Fruit fly (Drosophila melanogaster): ENCODE data around the gene rt.

rt gene

DNA sequence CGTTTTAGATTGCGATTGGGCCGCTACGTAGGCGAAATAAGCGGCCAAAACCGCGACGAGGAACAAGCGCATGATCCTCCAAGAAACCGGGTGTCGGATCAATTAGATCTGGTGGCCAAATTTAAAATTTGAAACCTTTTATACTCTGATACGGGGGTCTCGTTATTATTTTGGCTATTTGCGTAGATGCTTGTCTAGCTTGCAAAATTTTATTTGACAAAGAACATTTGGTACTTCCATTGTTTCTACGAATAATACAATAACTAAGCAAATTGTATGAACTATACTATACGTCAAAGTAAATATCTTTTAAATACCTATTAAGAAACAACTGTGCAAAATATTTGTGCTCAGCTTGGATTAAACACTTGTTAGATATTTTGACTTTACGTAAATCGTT is 32.4 kb upstream of the rt start, which contains the start of gene Muc68Ca:
Muc68Ca (minus strand) TSS at position 101 of the 400 bp plus-strand sequence.
- TF ChIP-seq insv (optimal IDR thresholded peaks at IDR 0.05) (no peak), ttk (optimal IDR thresholded peaks at IDR 0.05) (no peak), Sin3A (optimal IDR thresholded peaks at IDR 0.05) (no peak), Myc (optimal IDR thresholded peaks at IDR 0.05) (no peak), psq (optimal IDR thresholded peaks at IDR 0.05) (no peak), h (optimal IDR thresholded peaks at IDR 0.05) (no peak)

DNA sequence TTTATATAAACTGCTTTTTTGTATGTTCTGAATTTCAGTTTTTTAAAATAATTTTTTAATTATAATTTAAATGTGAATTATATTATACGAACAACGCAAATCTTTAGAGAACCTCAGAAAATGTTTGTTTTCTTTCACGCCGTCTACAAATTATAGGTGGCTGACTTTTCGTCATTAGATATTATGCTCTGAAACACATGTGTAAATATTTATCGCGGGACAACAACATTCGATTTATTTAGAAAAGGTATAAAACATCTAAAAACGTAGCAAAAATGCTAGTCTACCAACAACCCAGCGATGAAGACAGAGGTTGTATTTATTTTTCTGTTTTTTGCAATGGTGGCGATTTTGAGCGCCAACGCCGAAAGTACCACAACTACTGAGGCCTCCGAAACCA is 22.3 kb upstream of the rt start, which contains the start of gene CG42832:
CG42832 (plus strand) TSS at position 301 of the 400 bp plus-strand sequence.
- no peak for TF ChIP-seq h (optimal IDR thresholded peaks at IDR 0.05)
- no peak for TF ChIP-seq insv (optimal IDR thresholded peaks at IDR 0.05)
- TF ChIP-seq ttk (optimal IDR thresholded peaks at IDR 0.05) = no peak
- no peak for TF ChIP-seq Myc (optimal IDR thresholded peaks at IDR 0.05)
- TF ChIP-seq Sin3A (optimal IDR thresholded peaks at IDR 0.05) = no peak
- TF ChIP-seq psq (optimal IDR thresholded peaks at IDR 0.05) = no peak

DNA sequence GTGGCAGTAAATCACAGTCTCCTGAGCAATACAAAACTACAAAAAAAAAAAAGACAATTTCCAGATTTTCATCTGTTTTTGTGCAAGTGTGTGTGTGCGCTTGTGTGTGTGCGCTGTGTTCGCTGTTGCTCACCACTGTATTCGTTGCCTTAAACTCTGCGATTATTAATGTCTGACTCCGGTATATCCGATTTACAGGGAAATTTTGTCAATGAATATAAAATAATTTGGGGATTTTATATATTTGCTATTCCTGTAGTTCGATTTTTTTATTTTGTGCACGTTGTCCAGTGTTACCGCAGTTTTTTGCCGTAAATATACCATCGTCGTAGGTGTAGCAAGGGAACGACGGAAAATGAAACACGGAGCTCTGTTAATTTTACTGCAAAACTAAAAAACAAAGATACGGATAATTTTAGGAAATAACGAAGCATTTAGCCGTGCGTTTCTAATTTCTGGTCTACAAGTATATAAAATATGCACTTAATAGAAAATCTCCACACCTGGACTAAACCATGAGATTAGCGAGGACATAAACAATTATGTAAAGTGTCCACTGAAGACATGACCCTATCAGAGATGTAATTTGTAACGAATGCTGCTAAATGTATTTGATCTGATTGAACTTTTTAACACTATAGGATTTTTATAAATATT is 21.7 kb upstream of the rt start, which contains the start of gene Duba:
Duba (minus strand) TSS at position 313 of the 657 bp plus-strand sequence.
- TF ChIP-seq insv (optimal IDR thresholded peaks at IDR 0.05) = no peak
- TF ChIP-seq psq (optimal IDR thresholded peaks at IDR 0.05) = no peak
- no peak for TF ChIP-seq ttk (optimal IDR thresholded peaks at IDR 0.05)
- TF ChIP-seq Myc (optimal IDR thresholded peaks at IDR 0.05) = no peak
- TF ChIP-seq h (optimal IDR thresholded peaks at IDR 0.05) = no peak
- no peak for TF ChIP-seq Sin3A (optimal IDR thresholded peaks at IDR 0.05)

DNA sequence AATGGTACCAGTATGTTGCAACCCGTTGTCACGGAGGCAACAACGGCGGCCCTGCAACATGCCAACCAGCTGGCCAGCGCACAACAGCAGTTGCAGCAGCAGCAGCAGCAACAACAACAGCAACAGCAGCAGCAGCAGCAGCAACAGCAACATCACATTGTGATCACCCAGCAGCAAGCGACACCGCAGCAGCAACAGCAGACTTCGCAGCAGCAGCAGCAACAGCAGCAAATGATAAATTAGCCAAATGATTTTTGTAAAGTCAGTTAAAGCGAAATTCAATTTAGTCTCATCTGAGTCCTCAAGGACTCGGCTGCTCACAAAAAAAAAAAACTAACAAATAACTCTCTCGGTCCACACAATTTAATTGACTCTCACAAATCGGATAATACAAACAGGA is 16.7 kb upstream of the rt start:
- TF ChIP-seq psq (optimal IDR thresholded peaks at IDR 0.05) = no peak
- TF ChIP-seq h (optimal IDR thresholded peaks at IDR 0.05) = no peak
- TF ChIP-seq Sin3A (optimal IDR thresholded peaks at IDR 0.05) = no peak
- TF ChIP-seq insv (optimal IDR thresholded peaks at IDR 0.05) = no peak
- no peak for TF ChIP-seq Myc (optimal IDR thresholded peaks at IDR 0.05)
- no peak for TF ChIP-seq ttk (optimal IDR thresholded peaks at IDR 0.05)

DNA sequence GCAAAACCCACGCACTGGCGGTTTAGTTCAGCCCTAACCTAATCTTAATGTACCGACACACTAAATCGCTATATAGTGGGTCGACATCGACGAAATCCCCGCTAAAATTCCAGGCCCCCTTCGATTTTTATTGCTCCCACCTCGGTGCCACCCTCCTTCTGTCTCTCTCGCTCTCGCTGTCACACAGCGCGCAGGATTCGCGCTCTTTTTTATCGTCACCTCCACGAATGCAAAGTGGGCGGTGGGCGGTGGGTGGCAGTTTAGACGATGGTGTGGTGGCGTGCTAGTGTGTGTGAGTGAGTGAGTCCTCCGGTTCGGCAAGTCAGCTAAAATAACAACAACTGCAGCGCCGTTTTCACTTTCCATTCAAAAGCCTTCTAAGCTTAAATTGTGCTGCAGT is 14.5 kb upstream of the rt start:
- TF ChIP-seq ttk (optimal IDR thresholded peaks at IDR 0.05) = no peak
- no peak for TF ChIP-seq h (optimal IDR thresholded peaks at IDR 0.05)
- TF ChIP-seq psq (optimal IDR thresholded peaks at IDR 0.05) = no peak
- TF ChIP-seq insv (optimal IDR thresholded peaks at IDR 0.05) = no peak
- TF ChIP-seq Sin3A (optimal IDR thresholded peaks at IDR 0.05) = no peak
- no peak for TF ChIP-seq Myc (optimal IDR thresholded peaks at IDR 0.05)

DNA sequence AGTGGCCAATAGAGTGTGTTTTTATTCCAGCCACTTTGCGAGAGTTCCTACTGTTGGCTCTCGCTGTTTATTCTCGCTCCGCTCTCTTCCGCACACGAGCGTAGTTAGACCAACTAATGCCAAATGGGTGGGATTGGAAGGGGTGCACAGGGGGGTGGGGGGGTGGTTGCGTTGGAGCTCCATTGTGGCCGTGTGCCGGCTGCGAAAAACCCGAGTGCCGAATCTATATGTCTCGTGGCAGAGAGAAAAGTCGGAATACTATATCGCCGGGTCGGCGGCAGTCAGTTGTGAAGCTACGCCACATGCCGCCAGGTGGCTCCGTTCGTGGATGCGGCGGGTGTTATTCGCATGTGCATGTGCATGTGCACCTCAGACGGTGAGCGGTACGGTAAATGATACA is 13.6 kb upstream of the rt start:
- TF ChIP-seq Sin3A (optimal IDR thresholded peaks at IDR 0.05) (no peak), insv (optimal IDR thresholded peaks at IDR 0.05) (no peak), h (optimal IDR thresholded peaks at IDR 0.05) (no peak), Myc (optimal IDR thresholded peaks at IDR 0.05) (no peak), ttk (optimal IDR thresholded peaks at IDR 0.05) (no peak), psq (optimal IDR thresholded peaks at IDR 0.05) (no peak)

DNA sequence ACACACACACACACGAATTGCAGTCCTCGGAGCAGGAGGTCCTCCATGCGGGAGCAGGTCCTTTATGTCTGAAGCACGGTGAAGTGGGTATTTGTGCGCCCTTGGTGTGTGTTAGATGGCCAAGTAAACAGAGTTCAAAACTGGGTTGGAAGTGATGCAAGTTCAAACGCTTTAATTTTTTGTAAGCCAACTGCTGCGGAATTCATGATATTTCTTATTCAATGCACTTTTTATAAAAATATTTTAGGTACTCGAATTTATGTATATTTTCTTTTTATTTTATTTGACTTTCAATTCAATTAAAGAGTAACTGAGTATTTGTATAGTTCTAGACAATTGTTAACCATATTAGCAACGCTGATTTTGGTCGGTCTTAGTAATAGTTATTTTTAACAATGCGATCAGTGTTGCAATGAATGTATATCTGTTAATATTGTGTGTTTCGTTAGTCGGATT is 12.4 kb upstream of the rt start, which contains the start of the genes CG14137 and CG46394:
CG14137 (minus strand) TSS at position 101 of the 456 bp plus-strand sequence.
CG46394 (plus strand) TSS at position 406 of the 456 bp plus-strand sequence.
- TF ChIP-seq Sin3A (optimal IDR thresholded peaks at IDR 0.05) (no peak), insv (optimal IDR thresholded peaks at IDR 0.05) (no peak), h (optimal IDR thresholded peaks at IDR 0.05) (no peak)

DNA sequence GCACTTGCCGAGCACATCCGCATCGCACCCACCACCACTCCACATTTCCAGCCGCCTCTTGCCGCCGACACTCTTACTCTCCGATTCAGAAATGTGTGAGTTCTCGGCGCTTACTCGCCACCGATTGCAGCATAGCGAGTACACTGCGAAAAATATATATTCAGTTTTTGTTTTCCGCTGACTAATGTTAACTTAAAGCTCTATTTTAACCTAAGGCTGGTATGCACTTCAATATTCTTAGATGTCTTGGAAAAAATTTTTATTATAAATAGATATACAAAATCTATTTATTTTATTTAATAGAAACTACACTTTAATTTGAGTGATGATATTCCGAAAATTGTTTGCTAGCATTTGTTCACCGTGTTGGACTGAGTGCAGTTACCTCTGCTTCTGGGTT is 11.7 kb upstream of the rt start:
- TF ChIP-seq h (optimal IDR thresholded peaks at IDR 0.05) (no peak), Sin3A (optimal IDR thresholded peaks at IDR 0.05) (no peak), Myc (optimal IDR thresholded peaks at IDR 0.05) (no peak), psq (optimal IDR thresholded peaks at IDR 0.05) (no peak), ttk (optimal IDR thresholded peaks at IDR 0.05) (no peak), insv (optimal IDR thresholded peaks at IDR 0.05) (no peak)

DNA sequence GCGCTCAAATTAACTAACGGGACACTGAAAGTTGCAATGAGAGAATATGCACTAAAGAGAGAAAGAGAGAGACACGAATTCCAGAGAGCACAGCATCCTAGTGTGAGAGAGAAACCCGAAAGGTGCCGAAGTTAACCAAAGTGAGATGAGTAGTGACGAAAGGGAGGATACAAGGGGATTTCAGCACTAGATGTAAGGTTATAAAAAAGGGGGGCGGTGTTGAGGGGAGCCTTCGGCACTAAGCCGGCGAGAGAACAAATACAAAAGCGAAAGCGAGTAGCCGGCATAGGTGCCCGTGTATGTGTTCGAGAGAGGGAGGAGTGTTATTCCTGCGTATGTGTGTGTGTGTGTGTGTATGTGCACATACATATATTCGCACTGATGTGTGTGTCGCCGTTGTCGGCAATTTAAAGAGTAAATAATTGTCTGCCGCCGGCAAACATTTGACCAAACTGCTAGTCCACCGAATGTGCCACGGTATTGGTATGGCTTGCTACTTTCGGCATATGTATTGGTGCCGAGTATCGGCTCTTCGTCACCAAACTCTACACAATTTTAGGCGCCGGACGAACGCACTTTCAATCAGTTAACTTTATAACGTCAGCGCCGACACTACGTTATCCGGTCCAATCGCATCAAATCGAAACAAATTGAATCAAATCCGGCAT is 9.1 kb upstream of the rt start, which contains the start of gene CG7368:
CG7368 (plus strand) TSS at position 618 of the 668 bp plus-strand sequence.
- TF ChIP-seq h (optimal IDR thresholded peaks at IDR 0.05) = no peak
- no peak for TF ChIP-seq psq (optimal IDR thresholded peaks at IDR 0.05)
- TF ChIP-seq ttk (optimal IDR thresholded peaks at IDR 0.05) = no peak

DNA sequence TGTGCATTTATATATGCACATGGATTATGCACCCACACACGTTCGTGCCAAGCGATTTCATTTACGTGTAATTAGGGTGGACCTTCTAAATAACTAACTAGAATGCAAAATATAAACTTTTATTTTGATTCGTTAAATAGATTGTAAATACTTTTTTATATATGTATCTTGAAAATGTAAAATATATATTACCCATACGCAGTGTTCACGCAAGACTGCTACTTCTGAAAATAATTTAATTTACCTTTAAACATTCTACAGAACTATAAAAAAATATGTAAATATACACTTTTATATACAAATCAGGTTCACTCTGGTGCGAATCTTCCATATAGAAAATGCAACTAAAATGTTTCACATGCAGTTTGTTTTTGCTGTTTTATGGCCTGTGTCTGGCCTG is 6.2 kb upstream of the rt start:
- no peak for TF ChIP-seq h (optimal IDR thresholded peaks at IDR 0.05)

DNA sequence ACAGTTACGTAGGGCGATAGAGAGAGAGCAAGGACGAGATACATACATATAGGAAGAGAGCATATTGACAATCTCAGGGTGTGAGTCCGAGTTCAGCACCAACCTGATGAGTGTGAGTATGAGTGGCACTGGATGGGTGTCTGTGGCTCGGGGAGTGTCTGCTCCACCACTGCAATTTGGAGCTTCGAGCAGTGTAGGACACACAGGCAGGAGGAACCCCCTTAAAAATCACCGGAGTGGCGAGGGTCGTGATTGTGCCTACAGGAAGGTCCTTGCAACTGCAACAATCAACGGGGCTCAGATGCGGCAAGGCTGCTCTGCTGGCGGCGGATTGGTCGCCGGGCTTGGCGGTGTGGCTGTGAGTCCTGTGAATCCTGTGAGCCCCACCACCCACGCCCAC is 4.2 kb upstream of the rt start:
- TF ChIP-seq insv (optimal IDR thresholded peaks at IDR 0.05) (no peak), psq (optimal IDR thresholded peaks at IDR 0.05) (no peak), h (optimal IDR thresholded peaks at IDR 0.05) (no peak), Myc (optimal IDR thresholded peaks at IDR 0.05) (no peak), Sin3A (optimal IDR thresholded peaks at IDR 0.05) (no peak), ttk (optimal IDR thresholded peaks at IDR 0.05) (no peak)

DNA sequence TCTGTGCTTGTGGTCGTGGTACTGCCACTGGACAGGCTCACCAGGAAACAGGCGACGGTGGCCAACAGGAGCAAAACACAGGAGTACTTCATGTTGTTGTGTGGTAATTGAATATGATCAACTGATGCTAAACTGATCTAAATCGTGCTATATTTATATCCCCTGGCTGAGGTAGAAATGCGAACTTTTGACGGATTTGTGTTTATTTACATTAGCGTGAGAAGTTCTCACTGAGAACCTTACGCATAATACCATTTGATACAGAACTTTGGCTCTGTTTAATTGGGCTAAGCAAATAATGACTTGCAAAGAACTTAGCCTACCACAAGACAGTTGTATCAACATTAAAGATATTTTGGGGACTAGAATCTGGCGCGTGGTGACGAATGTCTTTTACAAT is 3.6 kb upstream of the rt start, which contains the start of gene CG33268:
CG33268 (minus strand) TSS at position 101 of the 400 bp plus-strand sequence.
- TF ChIP-seq ttk (optimal IDR thresholded peaks at IDR 0.05) = no peak
- no peak for TF ChIP-seq h (optimal IDR thresholded peaks at IDR 0.05)
- no peak for TF ChIP-seq Myc (optimal IDR thresholded peaks at IDR 0.05)
- no peak for TF ChIP-seq psq (optimal IDR thresholded peaks at IDR 0.05)
- TF ChIP-seq Sin3A (optimal IDR thresholded peaks at IDR 0.05) = no peak
- TF ChIP-seq insv (optimal IDR thresholded peaks at IDR 0.05) = no peak

Data from Kc167 (cell line).